Fruit fly (Drosophila melanogaster): ENCODE results near the gene CG11857.

The CG11857 gene

dm6 chr3R:25258628-25259240, at the start of gene CG11857 (continued):
- TF ChIP-seq CG8290 (GFP tag; optimal IDR thresholded peaks at IDR 0.05) (peak; percentile 98), CG8290 (tag; optimal IDR thresholded peaks at IDR 0.05) (peak; percentile 90 to 97), HLH3B (GFP tag; IDR thresholded peaks at IDR 0.05) (peak; percentile 98), amos (GFP tag; IDR thresholded peaks at IDR 0.05; ENCODE audit: partially characterized antibody) (peak; percentile 98), inv (GFP tag; IDR thresholded peaks at IDR 0.05; ENCODE audit: partially characterized antibody) (peak; percentile 100), CG4617 (GFP tag; optimal IDR thresholded peaks at IDR 0.05; ENCODE audit: borderline replicate concordance) (peak; percentile 99), HLHmδ (GFP tag; optimal IDR thresholded peaks at IDR 0.05) (peak; percentile 12), CG12659 (GFP tag; optimal IDR thresholded peaks at IDR 0.05) (peak; percentile 99), Nf-YA (GFP tag; IDR thresholded peaks at IDR 0.05) (peak; percentile 96), Atf-2 (GFP tag; optimal IDR thresholded peaks at IDR 0.05) (peak; percentile 97), CG10274 (GFP tag; optimal IDR thresholded peaks at IDR 0.05) (peak; percentile 81), cas (GFP tag; IDR thresholded peaks at IDR 0.05) (peak; percentile 98), CG17912 (GFP tag; optimal IDR thresholded peaks at IDR 0.05) (peak; percentile 90), CG12155 (GFP tag; optimal IDR thresholded peaks at IDR 0.05) (peak; percentile 98), Dbx (GFP tag; IDR thresholded peaks at IDR 0.05) (peak; percentile 99), CG17568 (GFP tag; optimal IDR thresholded peaks at IDR 0.05) (no peak), CG18764 (GFP tag; optimal IDR thresholded peaks at IDR 0.05) (peak; percentile 97), CG9876 (GFP tag; optimal IDR thresholded peaks at IDR 0.05) (peak; percentile 96), dati (GFP tag; IDR thresholded peaks at IDR 0.05) (peak; percentile 95), CG7963 (GFP tag; IDR thresholded peaks at IDR 0.05; ENCODE audit: partially characterized antibody) (peak; percentile 99), ttk (GFP tag; IDR thresholded peaks at IDR 0.05) (peak; percentile 99), ssp (GFP tag; IDR thresholded peaks at IDR 0.05) (peak; percentile 95), sim (GFP tag; IDR thresholded peaks at IDR 0.05) (peak; percentile 95), CG32767 (GFP tag; IDR thresholded peaks at IDR 0.05) (peak; percentile 97), CG8924 (tag; optimal IDR thresholded peaks at IDR 0.05) (peak; percentile 98), dmrt11E (tag; optimal IDR thresholded peaks at IDR 0.05) (peak; percentile 98), exex (tag; optimal IDR thresholded peaks at IDR 0.05) (peak; percentile 89), mld (GFP tag; IDR thresholded peaks at IDR 0.05; ENCODE audit: partially characterized antibody) (peak; percentile 98), CG1832 (GFP tag; optimal IDR thresholded peaks at IDR 0.05) (no peak), CG12744 (GFP tag; optimal IDR thresholded peaks at IDR 0.05) (peak; percentile 95), so (GFP tag; IDR thresholded peaks at IDR 0.05) (peak; percentile 97), otp (GFP tag; IDR thresholded peaks at IDR 0.05) (peak; percentile 97), knrl (GFP tag; IDR thresholded peaks at IDR 0.05; ENCODE audit: partially characterized antibody) (peak; percentile 100), CG4404 (GFP tag; IDR thresholded peaks at IDR 0.05) (peak; percentile 100), CG8359 (GFP tag; optimal IDR thresholded peaks at IDR 0.05; ENCODE audit: borderline replicate concordance) (peak; percentile 87), CG17829 (tag; optimal IDR thresholded peaks at IDR 0.05) (peak; percentile 98), CG3726 (GFP tag; IDR thresholded peaks at IDR 0.05) (peak; percentile 96), jing (GFP tag; optimal IDR thresholded peaks at IDR 0.05) (peak; percentile 94), CG17612 (GFP tag; IDR thresholded peaks at IDR 0.05) (peak; percentile 97), Dll (GFP tag; IDR thresholded peaks at IDR 0.05; ENCODE audit: partially characterized antibody) (peak; percentile 100), crp (GFP tag; optimal IDR thresholded peaks at IDR 0.05) (peak in 1 of 2 experiments; percentile 72), CG2712 (tag; optimal IDR thresholded peaks at IDR 0.05) (peak; percentile 98), Doc3 (GFP tag; IDR thresholded peaks at IDR 0.05; ENCODE audit: partially characterized antibody) (peak; percentile 100), da (GFP tag; optimal IDR thresholded peaks at IDR 0.05) (peak; percentile 95), maf-S (GFP tag; optimal IDR thresholded peaks at IDR 0.05) (peak; percentile 98), NfI (GFP tag; optimal IDR thresholded peaks at IDR 0.05) (peak; percentile 98), TFAM (GFP tag; optimal IDR thresholded peaks at IDR 0.05) (peak; percentile 73), cg (GFP tag; optimal IDR thresholded peaks at IDR 0.05) (no peak), Hsf (GFP tag; optimal IDR thresholded peaks at IDR 0.05) (peak; percentile 99)
